Worm (Caenorhabditis elegans): Measurements from ENCODE around the gene F10D7.11.

DNA sequence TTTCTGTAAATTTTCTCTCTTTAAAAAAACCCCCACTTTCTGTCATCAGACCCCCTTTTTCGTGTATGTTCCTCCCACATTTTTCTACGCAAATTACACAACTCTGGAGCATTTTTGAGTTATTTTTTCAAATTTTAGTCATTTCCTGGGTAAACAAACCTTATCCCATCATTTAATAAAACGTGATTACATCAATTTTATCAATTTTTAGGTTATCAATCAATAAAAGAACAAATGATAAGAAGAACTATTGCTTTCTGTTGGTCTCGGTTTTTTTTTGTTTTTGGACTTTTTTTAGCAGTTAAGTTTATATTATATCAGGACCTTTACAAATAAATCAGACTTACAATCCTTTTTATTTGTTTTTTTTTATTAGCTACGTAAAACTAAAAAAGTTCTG, 26.3 kb upstream of the F10D7.11 start, which contains the start of gene C53C11.2:
- TF ChIP-seq nhr-237 (tag; optimal IDR thresholded peaks at IDR 0.05) = no peak
- TF ChIP-seq nhr-6 (tag; optimal IDR thresholded peaks at IDR 0.05) = no peak
- TF ChIP-seq unc-62 (GFP tag; optimal IDR thresholded peaks at IDR 0.05) = no peak
